Fruit fly (Drosophila melanogaster): ENCODE results near the gene CG34241.
A peak's percentile ranks its signal among the peaks of the same experiment; 100 is the strongest.

The CG34241 gene

DNA sequence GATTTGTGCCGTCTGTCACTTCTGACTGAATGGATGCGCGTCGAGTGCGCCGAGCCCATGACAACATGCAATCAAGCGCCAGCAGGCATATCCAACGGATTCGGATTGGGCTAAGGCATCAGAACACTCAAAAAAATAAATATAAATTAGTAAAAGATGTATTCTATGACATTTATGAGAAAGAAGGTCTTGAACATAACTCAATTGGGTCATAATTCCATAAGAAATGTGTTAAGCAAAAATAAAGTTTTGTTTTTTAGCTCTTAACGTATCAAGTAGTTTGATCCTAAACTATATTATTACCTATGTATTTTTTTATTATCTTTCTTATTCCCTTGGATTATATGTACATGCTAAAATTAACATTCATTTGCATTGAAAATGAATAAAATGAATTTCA is 14.2 kb upstream of the CG34241 start:
- TF ChIP-seq CG14711 (tag; optimal IDR thresholded peaks at IDR 0.05) (no peak), tj (GFP tag; optimal IDR thresholded peaks at IDR 0.05) (no peak), CG1620 (GFP tag; optimal IDR thresholded peaks at IDR 0.05) (no peak), Crg-1 (GFP tag; optimal IDR thresholded peaks at IDR 0.05) (no peak), bab1 (GFP tag; optimal IDR thresholded peaks at IDR 0.05) (no peak), CG5204 (GFP tag; optimal IDR thresholded peaks at IDR 0.05) (no peak), toe (GFP tag; optimal IDR thresholded peaks at IDR 0.05) (no peak), CG12768 (GFP tag; optimal IDR thresholded peaks at IDR 0.05) (no peak), pad (GFP tag; optimal IDR thresholded peaks at IDR 0.05) (no peak), Hr96 (GFP tag; optimal IDR thresholded peaks at IDR 0.05) (no peak), cnc (optimal IDR thresholded peaks at IDR 0.05) (no peak), kay (GFP tag; ENCODE audit: borderline replicate concordance) (no peak), Clk (GFP tag; optimal IDR thresholded peaks at IDR 0.05) (no peak), CG7045 (GFP tag; optimal IDR thresholded peaks at IDR 0.05) (no peak), CG11617 (GFP tag; optimal IDR thresholded peaks at IDR 0.05) (no peak), Mnt (GFP tag; optimal IDR thresholded peaks at IDR 0.05) (no peak), cic (GFP tag; optimal IDR thresholded peaks at IDR 0.05) (no peak), CG7101 (tag; optimal IDR thresholded peaks at IDR 0.05) (no peak)

DNA sequence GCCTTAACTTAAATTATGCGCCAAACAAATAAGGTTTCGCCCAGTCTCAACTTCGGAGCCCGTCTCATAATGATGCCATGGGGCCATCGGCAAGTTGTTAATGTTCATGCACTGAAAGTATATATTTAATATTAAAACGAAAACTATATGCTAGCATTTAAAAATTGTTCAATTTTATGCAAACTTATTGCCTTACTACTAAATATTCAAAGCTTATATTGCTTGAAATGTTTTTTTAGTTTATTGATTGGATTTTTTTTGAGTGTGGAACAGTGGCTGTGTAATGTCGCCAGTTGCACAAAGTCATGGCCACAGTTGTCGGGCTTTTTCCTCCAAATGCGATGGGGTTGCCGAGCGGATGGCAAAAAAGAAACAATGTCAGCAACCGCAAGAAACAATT is 13.6 kb upstream of the CG34241 start:
- no peak for TF ChIP-seq bab1 (GFP tag; optimal IDR thresholded peaks at IDR 0.05)
- TF ChIP-seq pad (GFP tag; optimal IDR thresholded peaks at IDR 0.05) = no peak
- no peak for TF ChIP-seq CG14711 (tag; optimal IDR thresholded peaks at IDR 0.05)
- no peak for TF ChIP-seq cic (GFP tag; optimal IDR thresholded peaks at IDR 0.05)
- TF ChIP-seq cnc (optimal IDR thresholded peaks at IDR 0.05) = no peak
- TF ChIP-seq toe (GFP tag; optimal IDR thresholded peaks at IDR 0.05) = no peak
- TF ChIP-seq CG11617 (GFP tag; optimal IDR thresholded peaks at IDR 0.05) = no peak
- no peak for TF ChIP-seq ovo (GFP tag; optimal IDR thresholded peaks at IDR 0.05)
- TF ChIP-seq CG33017 (tag; optimal IDR thresholded peaks at IDR 0.05) = no peak
- TF ChIP-seq tj (GFP tag; optimal IDR thresholded peaks at IDR 0.05) = no peak
- TF ChIP-seq kay (GFP tag; ENCODE audit: borderline replicate concordance) = no peak
- TF ChIP-seq Crg-1 (GFP tag; optimal IDR thresholded peaks at IDR 0.05) = no peak
- no peak for TF ChIP-seq CG7101 (tag; optimal IDR thresholded peaks at IDR 0.05)
- TF ChIP-seq Clk (GFP tag; optimal IDR thresholded peaks at IDR 0.05) = no peak
- no peak for TF ChIP-seq CG5204 (GFP tag; optimal IDR thresholded peaks at IDR 0.05)
- no peak for TF ChIP-seq CG1620 (GFP tag; optimal IDR thresholded peaks at IDR 0.05)
- TF ChIP-seq CG7045 (GFP tag; optimal IDR thresholded peaks at IDR 0.05) = no peak
- TF ChIP-seq Mnt (GFP tag; optimal IDR thresholded peaks at IDR 0.05) = no peak
- TF ChIP-seq CG12768 (GFP tag; optimal IDR thresholded peaks at IDR 0.05) = no peak

DNA sequence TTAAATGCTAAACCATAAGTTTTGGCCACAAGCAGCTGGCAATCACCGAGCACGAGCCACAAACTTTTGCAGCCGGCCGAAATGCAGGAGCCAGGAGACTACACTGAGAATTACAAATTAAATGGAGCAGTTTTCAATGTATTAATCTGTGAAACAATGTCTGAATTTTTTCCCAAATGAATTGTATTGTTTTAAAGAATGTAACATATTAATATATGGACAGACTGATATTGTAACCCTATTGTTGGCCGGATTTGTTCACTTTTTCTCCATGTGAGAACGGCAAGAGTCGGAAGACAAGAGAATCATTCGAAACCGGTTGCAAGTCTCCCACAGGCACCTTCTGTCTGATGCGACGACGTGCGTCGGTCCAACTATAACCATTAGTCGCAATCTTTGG is 12.7 kb upstream of the CG34241 start:
- TF ChIP-seq Mnt (GFP tag; optimal IDR thresholded peaks at IDR 0.05) (no peak), CG7101 (tag; optimal IDR thresholded peaks at IDR 0.05) (no peak), CG1620 (GFP tag; optimal IDR thresholded peaks at IDR 0.05) (no peak), CG12768 (GFP tag; optimal IDR thresholded peaks at IDR 0.05) (no peak), CG5204 (GFP tag; optimal IDR thresholded peaks at IDR 0.05) (no peak), Crg-1 (GFP tag; optimal IDR thresholded peaks at IDR 0.05) (no peak), CG14711 (tag; optimal IDR thresholded peaks at IDR 0.05) (no peak)

DNA sequence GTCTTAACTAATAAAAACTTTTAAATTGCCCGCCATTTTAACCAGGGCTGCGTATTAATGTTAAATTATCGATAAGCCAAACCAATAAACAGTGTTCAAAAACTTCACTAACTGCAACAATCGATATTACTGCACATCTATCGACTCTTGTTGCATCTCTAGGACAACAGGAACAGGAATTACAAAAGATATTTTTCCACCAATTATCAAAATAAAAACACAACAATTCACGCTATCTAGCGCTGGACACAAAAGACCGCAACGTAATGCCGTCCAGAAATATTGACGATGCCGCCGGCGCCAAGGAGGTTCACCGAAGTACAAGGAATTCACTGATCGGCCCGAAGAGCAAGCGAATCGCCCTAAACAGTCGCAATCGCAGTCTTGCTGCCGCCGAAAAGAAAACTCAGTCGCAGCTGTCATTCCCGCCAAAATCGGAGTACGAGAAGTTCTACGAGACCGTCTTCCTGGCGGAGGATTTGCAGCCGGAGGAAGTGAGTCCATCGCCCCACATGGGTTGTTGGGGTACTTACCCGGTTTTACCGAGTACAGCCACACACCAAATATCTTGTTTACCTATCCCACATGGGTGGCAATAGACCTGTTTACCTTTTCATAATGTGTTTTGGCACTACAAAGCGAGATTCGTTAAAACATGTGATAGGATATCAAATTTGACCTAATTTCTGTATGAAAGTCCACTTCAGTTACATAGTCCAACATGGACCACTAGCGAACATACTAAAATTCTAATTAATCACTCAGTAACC is 11.6 kb upstream of the CG34241 start, which contains the start of gene vers:
Gene vers (plus strand): TSS at position 136 of the 770 bp plus-strand sequence.
- TF ChIP-seq CG14711 (tag; optimal IDR thresholded peaks at IDR 0.05) = peak; percentile 40
- TF ChIP-seq ovo (GFP tag; optimal IDR thresholded peaks at IDR 0.05) = no peak
- no peak for TF ChIP-seq Clk (GFP tag; optimal IDR thresholded peaks at IDR 0.05)
- peak; percentile 41 for TF ChIP-seq CG7101 (tag; optimal IDR thresholded peaks at IDR 0.05)
- peak; percentile 31 for TF ChIP-seq Mnt (GFP tag; optimal IDR thresholded peaks at IDR 0.05)
- TF ChIP-seq pad (GFP tag; optimal IDR thresholded peaks at IDR 0.05) = peak; percentile 28
- TF ChIP-seq bab1 (GFP tag; optimal IDR thresholded peaks at IDR 0.05) = peak; percentile 65

DNA sequence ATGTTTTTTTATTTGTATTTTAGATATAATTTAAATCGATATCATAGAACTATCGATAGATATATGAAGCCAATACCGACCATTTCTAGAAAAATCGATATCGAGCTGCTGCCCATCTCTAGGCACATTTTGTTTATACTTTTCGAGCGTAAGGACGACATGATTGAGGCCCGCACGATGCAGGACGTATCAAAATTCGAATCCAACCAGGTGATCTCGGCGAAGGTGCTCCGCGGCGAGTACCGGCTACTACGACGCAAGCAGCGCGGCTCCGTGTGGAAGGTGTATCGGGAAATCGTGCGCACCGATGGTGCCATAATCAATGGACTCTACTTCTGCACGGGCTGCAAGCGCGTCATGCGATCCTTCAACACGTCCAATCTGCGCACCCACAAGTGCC is 9.6 kb upstream of the CG34241 start, which contains the start of gene ssp:
Gene ssp (plus strand): TSS at position 102 of the 400 bp plus-strand sequence.
- TF ChIP-seq Mnt (GFP tag; optimal IDR thresholded peaks at IDR 0.05) = peak; percentile 1
- no peak for TF ChIP-seq CG7101 (tag; optimal IDR thresholded peaks at IDR 0.05)

DNA sequence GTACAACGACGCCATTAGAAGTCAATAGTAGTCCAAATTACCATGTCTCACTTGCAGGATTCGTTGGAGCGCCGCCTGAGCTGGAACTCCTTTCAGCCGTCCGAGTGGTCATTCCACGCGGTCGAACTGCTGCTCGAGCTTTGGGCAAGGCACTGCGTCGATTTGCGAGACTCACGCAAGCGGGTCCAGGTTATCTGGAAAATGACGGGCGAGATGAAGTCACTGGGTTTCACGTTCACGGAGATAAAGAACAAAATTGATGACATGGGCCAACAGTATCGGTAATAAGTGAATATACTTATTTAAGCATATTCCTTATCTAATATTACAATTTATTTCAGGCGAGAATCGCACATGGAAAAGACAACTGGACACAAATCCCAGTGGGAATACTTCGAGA is 9.1 kb upstream of the CG34241 start:
- TF ChIP-seq CG12768 (GFP tag; optimal IDR thresholded peaks at IDR 0.05) (no peak), CG33017 (tag; optimal IDR thresholded peaks at IDR 0.05) (no peak), CG5204 (GFP tag; optimal IDR thresholded peaks at IDR 0.05) (no peak), Clk (GFP tag; optimal IDR thresholded peaks at IDR 0.05) (no peak), kay (GFP tag; ENCODE audit: borderline replicate concordance) (no peak), Crg-1 (GFP tag; optimal IDR thresholded peaks at IDR 0.05) (no peak), Hr96 (GFP tag; optimal IDR thresholded peaks at IDR 0.05) (no peak), cnc (optimal IDR thresholded peaks at IDR 0.05) (no peak), toe (GFP tag; optimal IDR thresholded peaks at IDR 0.05) (no peak), ovo (GFP tag; optimal IDR thresholded peaks at IDR 0.05) (no peak), CG11617 (GFP tag; optimal IDR thresholded peaks at IDR 0.05) (no peak), Mnt (GFP tag; optimal IDR thresholded peaks at IDR 0.05) (no peak), CG7045 (GFP tag; optimal IDR thresholded peaks at IDR 0.05) (no peak), bab1 (GFP tag; optimal IDR thresholded peaks at IDR 0.05) (no peak)

Measured in whole organism, adult.